Fruit fly (Drosophila melanogaster) whole organism, embryonic: ENCODE measurements around the gene Adck5.

ENCODE experiments used
- Blimp-1 ChIP-seq: fragments of 200-800 bp; sonication (Bioruptor generic); optimal IDR thresholded peaks from 3 replicates; lab custom pipeline; 2018; ENCODE audit warnings: missing biosample characterization, missing genetic modification characterization, mild to moderate bottlenecking, moderate library complexity, missing genetic modification reagents
- CG10274 ChIP-seq: fragments of 200-800 bp; sonication (Bioruptor generic); optimal IDR thresholded peaks from 3 replicates; lab custom pipeline; 2017; ENCODE audit warnings: missing biosample characterization, mild to moderate bottlenecking, missing genetic modification characterization
- CG10462 ChIP-seq: fragments of 200-800 bp; sonication (Bioruptor generic); optimal IDR thresholded peaks from 2 replicates; lab custom pipeline; 2016; ENCODE audit warnings: missing biosample characterization, missing genetic modification characterization
- CG10565 ChIP-seq: fragments of 200-800 bp; sonication (Bioruptor generic); optimal IDR thresholded peaks from 3 replicates; lab custom pipeline; 2016; ENCODE audit warnings: missing biosample characterization, mild to moderate bottlenecking, missing genetic modification characterization
- CG1233 ChIP-seq: fragments of 200-800 bp; sonication (Bioruptor generic); optimal IDR thresholded peaks from 4 replicates; lab custom pipeline; 2018; ENCODE audit warnings: missing biosample characterization, mild to moderate bottlenecking, missing genetic modification characterization
- CG15514 ChIP-seq: fragments of 200-800 bp; sonication (Bioruptor generic); optimal IDR thresholded peaks from 3 replicates; lab custom pipeline; 2017; ENCODE audit warnings: missing biosample characterization, missing genetic modification characterization, mild to moderate bottlenecking, moderate library complexity, missing genetic modification reagents
- CG17359 ChIP-seq: fragments of 200-800 bp; sonication (Bioruptor generic); optimal IDR thresholded peaks from 3 replicates; lab custom pipeline; 2018; ENCODE audit warnings: missing biosample characterization, mild to moderate bottlenecking, missing genetic modification characterization, moderate library complexity
- CG17385 ChIP-seq: fragments of 200-800 bp; sonication (Bioruptor generic); optimal IDR thresholded peaks from 3 replicates; lab custom pipeline; 2018; ENCODE audit warnings: missing biosample characterization, mild to moderate bottlenecking, missing genetic modification characterization
- CG18619 ChIP-seq: fragments of 200-800 bp; sonication (Bioruptor generic); optimal IDR thresholded peaks from 3 replicates; lab custom pipeline; 2017; ENCODE audit warnings: missing biosample characterization, mild to moderate bottlenecking, missing genetic modification characterization
- CG2120 ChIP-seq: fragments of 200-800 bp; sonication (Bioruptor generic); optimal IDR thresholded peaks from 3 replicates; lab custom pipeline; 2016; ENCODE audit warnings: missing biosample characterization, missing genetic modification characterization
- CG30403 ChIP-seq: fragments of 200-800 bp; sonication (Bioruptor generic); optimal IDR thresholded peaks from 3 replicates; lab custom pipeline; 2016; ENCODE audit warnings: missing biosample characterization, missing genetic modification characterization
- CG34224 ChIP-seq: fragments of 200-800 bp; sonication (Bioruptor generic); IDR thresholded peaks from 3 replicates; pipeline ENCODE4 v1.3.6; 2022; ENCODE audit warnings: missing biosample characterization, missing genetic modification characterization; ENCODE audit not compliant: partially characterized antibody
- CG3847 ChIP-seq: fragments of 200-800 bp; sonication (Bioruptor generic); IDR thresholded peaks from 2 replicates; pipeline ENCODE4 v1.3.6; 2022; ENCODE audit warnings: missing biosample characterization, missing genetic modification characterization
- CG6689 ChIP-seq: fragments of 200-800 bp; sonication (Bioruptor generic); IDR thresholded peaks from 2 replicates; pipeline ENCODE4 v1.3.6; 2022; ENCODE audit warnings: missing biosample characterization, missing genetic modification characterization
- CG7963 ChIP-seq: fragments of 200-800 bp; sonication (Bioruptor generic); IDR thresholded peaks from 3 replicates; pipeline ENCODE4 v1.3.6; 2022; ENCODE audit warnings: missing biosample characterization, missing genetic modification characterization; ENCODE audit not compliant: partially characterized antibody
- Chrac-16 ChIP-seq: fragments of 200-800 bp; sonication (Bioruptor generic); optimal IDR thresholded peaks from 3 replicates; lab custom pipeline; 2016; ENCODE audit warnings: missing biosample characterization, missing genetic modification characterization
- CoRest ChIP-seq: fragments of 200-800 bp; sonication (Bioruptor generic); optimal IDR thresholded peaks from 3 replicates; lab custom pipeline; 2018; ENCODE audit warnings: missing biosample characterization, mild to moderate bottlenecking, missing genetic modification characterization, moderate library complexity
- D ChIP-seq, 2 experiments: fragments of 200-800 bp in 1 of 2; fragments of >200 bp in 1 of 2; sonication (Bioruptor generic) in 1 of 2; optimal IDR thresholded peaks; 2 replicates in 1 of 2; 3 replicates in 1 of 2; lab custom pipeline; 2017; ENCODE audit warnings: mild to moderate bottlenecking in 1 of 2, missing biosample characterization in 1 of 2, missing genetic modification characterization in 1 of 2, missing genetic modification reagents in 1 of 2
- Eip74EF ChIP-seq, 2 experiments: fragments of 200-800 bp in 1 of 2; fragments of >200 bp in 1 of 2; sonication (Bioruptor generic) in 1 of 2; optimal IDR thresholded peaks; 2 replicates each; lab custom pipeline; 2017 to 2019; ENCODE audit warnings: missing biosample characterization in 2 of 2, missing genetic modification characterization in 2 of 2, mild to moderate bottlenecking in 1 of 2, moderate library complexity in 1 of 2
- Gsc ChIP-seq: fragments of 200-800 bp; sonication (Bioruptor generic); IDR thresholded peaks from 2 replicates; pipeline ENCODE4 v1.3.6; 2022; ENCODE audit warnings: missing biosample characterization, missing genetic modification characterization
- Jarid2 ChIP-seq: fragments of 200-800 bp; sonication (Bioruptor generic); optimal IDR thresholded peaks from 3 replicates; lab custom pipeline; 2017; ENCODE audit warnings: mild to moderate bottlenecking, missing biosample characterization, missing genetic modification reagents, missing genetic modification characterization
- Meics ChIP-seq: fragments of 200-800 bp; sonication (Bioruptor generic); optimal IDR thresholded peaks from 2 replicates; lab custom pipeline; 2017; ENCODE audit warnings: missing biosample characterization, mild to moderate bottlenecking, missing genetic modification characterization
- Mes4 ChIP-seq: fragments of 200-800 bp; sonication (Bioruptor generic); optimal IDR thresholded peaks from 2 replicates; lab custom pipeline; 2016; ENCODE audit warnings: missing biosample characterization, missing genetic modification characterization
- NFAT ChIP-seq: fragments of 200-800 bp; sonication (Bioruptor generic); IDR thresholded peaks from 2 replicates; pipeline ENCODE4 v1.3.6; 2022; ENCODE audit warnings: missing biosample characterization, missing genetic modification characterization
- NfI ChIP-seq: fragments of 200-800 bp; sonication (Bioruptor generic); optimal IDR thresholded peaks from 3 replicates; lab custom pipeline; 2018; ENCODE audit warnings: missing biosample characterization, mild to moderate bottlenecking, missing genetic modification characterization, moderate library complexity
- Oaz ChIP-seq: fragments of 200-800 bp; sonication (Bioruptor generic); IDR thresholded peaks from 2 replicates; pipeline ENCODE4 v1.3.6; 2022; ENCODE audit warnings: missing biosample characterization, missing genetic modification characterization
- Ravus ChIP-seq: fragments of 200-800 bp; sonication (Bioruptor generic); IDR thresholded peaks from 2 replicates; pipeline ENCODE4 v1.3.6; 2022; ENCODE audit warnings: missing biosample characterization, missing genetic modification characterization
- YL-1 ChIP-seq: fragments of 200-800 bp; sonication (Bioruptor generic); optimal IDR thresholded peaks from 3 replicates; lab custom pipeline; 2017; ENCODE audit warnings: missing biosample characterization, mild to moderate bottlenecking, missing genetic modification characterization
- abd-A ChIP-seq: fragments of 200-800 bp; sonication (Bioruptor generic); optimal IDR thresholded peaks from 3 replicates; lab custom pipeline; 2019; ENCODE audit warnings: missing biosample characterization, mild to moderate bottlenecking, missing genetic modification characterization, moderate library complexity
- bsh ChIP-seq, 2 experiments: fragments of 200-800 bp; sonication (Bioruptor generic); optimal IDR thresholded peaks; 2 replicates each; lab custom pipeline; 2017 to 2018; ENCODE audit warnings: mild to moderate bottlenecking in 2 of 2, missing biosample characterization in 2 of 2, missing genetic modification characterization in 2 of 2, moderate library complexity in 1 of 2
- chinmo ChIP-seq: fragments of 200-800 bp; sonication (Bioruptor generic); IDR thresholded peaks from 4 replicates; pipeline ENCODE4 v1.3.6; 2022; ENCODE audit warnings: missing biosample characterization, missing genetic modification characterization; ENCODE audit not compliant: partially characterized antibody
- cwo ChIP-seq: fragments of 200-800 bp; sonication (Bioruptor generic); optimal IDR thresholded peaks from 3 replicates; lab custom pipeline; 2017; ENCODE audit warnings: missing biosample characterization, missing genetic modification characterization, mild to moderate bottlenecking, moderate library complexity, missing genetic modification reagents
- dmrt99B ChIP-seq: fragments of 200-800 bp; sonication (Bioruptor generic); optimal IDR thresholded peaks from 2 replicates; lab custom pipeline; 2018; ENCODE audit warnings: missing biosample characterization, mild to moderate bottlenecking, missing genetic modification characterization, moderate library complexity
- exex ChIP-seq: fragments of 200-800 bp; sonication (Bioruptor generic); optimal IDR thresholded peaks from 4 replicates; lab custom pipeline; 2018; ENCODE audit warnings: missing biosample characterization, mild to moderate bottlenecking, missing genetic modification characterization, moderate library complexity
- hb ChIP-seq: fragments of 200-800 bp; sonication (Bioruptor generic); IDR thresholded peaks from 3 replicates; pipeline ENCODE4 v1.3.6; 2022; ENCODE audit warnings: missing biosample characterization, missing genetic modification characterization; ENCODE audit not compliant: partially characterized antibody
- kni ChIP-seq: fragments of 200-800 bp; sonication (Bioruptor generic); optimal IDR thresholded peaks from 3 replicates; lab custom pipeline; 2017; ENCODE audit warnings: mild to moderate bottlenecking, missing biosample characterization, missing genetic modification reagents, missing genetic modification characterization
- lilli ChIP-seq: fragments of 200-800 bp; sonication (Bioruptor generic); optimal IDR thresholded peaks from 3 replicates; lab custom pipeline; 2016; ENCODE audit warnings: missing biosample characterization, missing genetic modification characterization
- lmd ChIP-seq: fragments of 200-800 bp; sonication (Bioruptor generic); IDR thresholded peaks from 2 replicates; pipeline ENCODE4 v1.3.6; 2022; ENCODE audit warnings: missing biosample characterization, missing genetic modification characterization
- mam ChIP-seq: fragments of 200-800 bp; sonication (Bioruptor generic); optimal IDR thresholded peaks from 3 replicates; lab custom pipeline; 2016; ENCODE audit warnings: missing biosample characterization, missing genetic modification characterization
- nom ChIP-seq: fragments of 200-800 bp; sonication (Bioruptor generic); optimal IDR thresholded peaks from 2 replicates; lab custom pipeline; 2017; ENCODE audit warnings: missing biosample characterization, missing genetic modification characterization, mild to moderate bottlenecking, moderate library complexity, missing genetic modification reagents
- oc ChIP-seq: fragments of 200-800 bp; sonication (Bioruptor generic); optimal IDR thresholded peaks from 2 replicates; lab custom pipeline; 2018; ENCODE audit warnings: missing biosample characterization, mild to moderate bottlenecking, missing genetic modification characterization, moderate library complexity
- otp ChIP-seq: fragments of 200-800 bp; sonication (Bioruptor generic); IDR thresholded peaks from 3 replicates; pipeline ENCODE4, ENCODE4 v1.3.6; 2022; ENCODE audit warnings: missing biosample characterization, missing genetic modification characterization
- sd ChIP-seq: fragments of 200-800 bp; sonication (Bioruptor generic); optimal IDR thresholded peaks from 3 replicates; lab custom pipeline; 2018; ENCODE audit warnings: missing biosample characterization, mild to moderate bottlenecking, missing genetic modification characterization, moderate library complexity
- sens-2 ChIP-seq: fragments of 200-800 bp; sonication (Bioruptor generic); IDR thresholded peaks from 2 replicates; pipeline ENCODE4 v1.3.6; 2022; ENCODE audit warnings: missing biosample characterization, missing genetic modification characterization
- sug ChIP-seq: fragments of 200-800 bp; optimal IDR thresholded peaks from 2 replicates; lab custom pipeline; 2019; ENCODE audit warnings: missing biosample characterization, mild to moderate bottlenecking, missing genetic modification characterization, moderate library complexity
- unc-4 ChIP-seq: fragments of 200-800 bp; sonication (Bioruptor generic); IDR thresholded peaks from 2 replicates; pipeline ENCODE4 v1.3.6; 2022; ENCODE audit warnings: missing biosample characterization, missing genetic modification characterization; ENCODE audit not compliant: partially characterized antibody

Gene Adck5

dm6 chr3L:11147675-11148074, 21.9 kb upstream of the Adck5 start (continued):
- TF ChIP-seq CG1233 (GFP tag; lab: Kevin White, UChicago): no peak
- TF ChIP-seq YL-1 (GFP tag; lab: Kevin White, UChicago): no peak
- TF ChIP-seq abd-A (tag; lab: Kevin White, UChicago): peak; percentile 76
- TF ChIP-seq Ravus (GFP tag; lab: Robert Waterston, UW): no peak
- TF ChIP-seq nom: no peak
- TF ChIP-seq sd (tag; lab: Kevin White, UChicago): peak; percentile 88
- no peak for TF ChIP-seq CG10274
- peak; percentile 85 for TF ChIP-seq kni (GFP tag; lab: Kevin White, UChicago)
- peak; percentile 69 for TF ChIP-seq oc
- TF ChIP-seq unc-4 (GFP tag; lab: Robert Waterston, UW): no peak
- TF ChIP-seq sens-2 (GFP tag; lab: Robert Waterston, UW): no peak
- TF ChIP-seq Gsc (GFP tag; lab: Robert Waterston, UW): no peak
- no peak for TF ChIP-seq Chrac-16 (GFP tag; lab: Kevin White, UChicago)
- peak; percentile 99 for TF ChIP-seq Blimp-1

DNA sequence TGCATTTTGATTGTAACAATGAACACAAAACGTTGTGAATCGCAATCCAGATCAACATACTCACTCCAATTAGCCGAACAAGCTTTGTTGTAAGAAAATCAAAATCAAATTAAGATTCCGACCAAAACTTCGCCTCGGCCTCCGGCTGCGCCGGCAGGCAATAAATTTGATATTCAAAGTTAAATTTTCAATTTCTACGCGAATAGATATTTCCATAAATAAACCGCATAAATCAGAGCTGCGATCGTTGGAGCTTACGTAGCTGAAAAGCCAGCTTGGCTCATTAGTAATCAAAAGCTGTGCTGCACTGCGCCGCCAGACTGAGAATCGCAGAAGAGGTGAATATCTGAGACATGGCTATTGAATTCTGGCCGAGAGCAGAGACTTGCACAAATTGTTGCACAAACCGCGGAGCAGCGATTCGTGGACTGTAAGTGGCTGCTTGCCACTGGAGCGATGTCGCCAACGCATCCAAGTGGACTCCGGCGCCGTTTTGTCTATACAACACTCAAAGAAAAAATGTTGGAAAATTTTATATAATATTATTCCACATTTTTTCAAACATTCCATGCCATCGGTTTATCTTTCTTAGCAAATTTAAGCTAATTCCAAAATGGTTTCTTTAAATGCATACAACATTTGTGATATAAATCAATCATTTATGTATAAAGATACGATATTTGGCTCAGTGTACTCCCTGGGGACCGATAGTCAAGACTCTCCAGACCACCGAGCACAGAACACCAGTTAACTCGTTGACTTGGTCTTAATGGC, 21.0 kb upstream of the Adck5 start:
- TF ChIP-seq lmd (peak; percentile 47; the same call in 1 of the 2 replicates), CG30403 (peak; percentile 50), CG7963 (GFP tag; lab: Robert Waterston, UW) (no peak), dmrt99B (tag; lab: Kevin White, UChicago) (peak; percentile 59), Jarid2 (GFP tag; lab: Kevin White, UChicago) (no peak), exex (tag; lab: Kevin White, UChicago) (no peak), CG10462 (GFP tag; lab: Kevin White, UChicago) (no peak), mam (GFP tag; lab: Kevin White, UChicago) (no peak), otp (GFP tag; lab: Robert Waterston, UW) (no peak), Mes4 (no peak), CG15514 (no peak), CG10565 (no peak), lilli (GFP tag; lab: Kevin White, UChicago) (no peak), cwo (GFP tag; lab: Kevin White, UChicago) (peak; percentile 24), CG2120 (GFP tag; lab: Kevin White, UChicago) (no peak), Eip74EF (GFP tag; optimal IDR thresholded peaks at IDR 0.05; lab: Kevin White, UChicago) (peak in 1 of 2 experiments; percentile 43), CG17385 (GFP tag; lab: Kevin White, UChicago) (peak; percentile 29), sug (tag; lab: Kevin White, UChicago) (no peak), bsh (GFP tag; optimal IDR thresholded peaks at IDR 0.05; lab: Kevin White, UChicago) (peak; percentile 64 to 80), Meics (GFP tag; lab: Kevin White, UChicago) (peak; percentile 26), CG17359 (tag; lab: Kevin White, UChicago) (peak; percentile 68), CG18619 (peak; percentile 3), chinmo (GFP tag; lab: Robert Waterston, UW) (peak; percentile 89; the same call in 2 of the 4 replicates), CG34224 (GFP tag; lab: Robert Waterston, UW) (no peak), NfI (peak; percentile 20), Oaz (GFP tag; lab: Robert Waterston, UW) (no peak), hb (GFP tag; lab: Robert Waterston, UW) (no peak), CoRest (tag; lab: Kevin White, UChicago) (peak; percentile 48), NFAT (GFP tag; lab: Robert Waterston, UW) (no peak), CG6689 (GFP tag; lab: Robert Waterston, UW) (peak; percentile 57; the same call in 1 of the 2 replicates), CG3847 (0 out of 2 replicates have a peak, but pooled peaks have one; percentile 14), D (optimal IDR thresholded peaks at IDR 0.05; lab: Kevin White, UChicago) (no peak), D (GFP tag; optimal IDR thresholded peaks at IDR 0.05; lab: Kevin White, UChicago) (peak; percentile 48)
